Worm (Caenorhabditis elegans): ENCODE measurements around the gene baz-2.

- TF ChIP-seq nhr-28 (tag; optimal IDR thresholded peaks at IDR 0.05) (no peak), unc-39 (tag; optimal IDR thresholded peaks at IDR 0.05) (no peak), pha-4 (tag; optimal IDR thresholded peaks at IDR 0.05) (no peak), elt-1 (tag; optimal IDR thresholded peaks at IDR 0.05; ENCODE audit: borderline replicate concordance, insufficient read depth) (peak; percentile 31), sem-2 (GFP tag; optimal IDR thresholded peaks at IDR 0.05) (no peak)
Measured at ce11 chrIII:7621355-7621754, 34.5 kb downstream of the baz-2 start.

Measured in whole organism, mixed stage, embryonic.